Worm (Caenorhabditis elegans) whole organism, early embryonic: ENCODE results near the gene F54F7.14.

ENCODE experiments used
- ama-1 ChIP-seq: fragments of 150-350 bp; optimal IDR thresholded peaks from 2 replicates; lab custom pipeline; 2014
- ceh-13 ChIP-seq: fragments of 200-800 bp; sonication (Bioruptor generic); optimal IDR thresholded peaks from 2 replicates; lab custom pipeline; 2018; ENCODE audit warnings: mild to moderate bottlenecking, missing genetic modification characterization, missing compliant biosample characterization
- sea-1 ChIP-seq: fragments of 200-800 bp; sonication (Bioruptor generic); conservative IDR thresholded peaks from 2 replicates; pipeline ENCODE4 v1.3.6; 2022; ENCODE audit warnings: missing genetic modification characterization, missing compliant biosample characterization
- tbx-11 ChIP-seq: fragments of 200-800 bp; sonication (Bioruptor generic); IDR thresholded peaks from 2 replicates; pipeline ENCODE4 v1.3.6; 2022; ENCODE audit warnings: missing genetic modification characterization, missing compliant biosample characterization

ce11 chrX:11892328-11892727, 41.7 kb downstream of the F54F7.14 start, which contains the start of gene Y62H9A.8:
- TF ChIP-seq tbx-11 (GFP tag; lab: Robert Waterston, UW) (no peak), ama-1 (lab: Kevin White, UChicago) (no peak), sea-1 (no peak), ceh-13 (GFP tag; lab: Kevin White, UChicago) (no peak)
